Fruit fly (Drosophila melanogaster) whole organism, prepupa: ENCODE data around the gene Snap24.

ENCODE experiments used
- Blimp-1 ChIP-seq: fragments of 200-800 bp; sonication (Bioruptor generic); optimal IDR thresholded peaks from 3 replicates; lab custom pipeline; 2017; ENCODE audit warnings: missing biosample characterization, missing genetic modification characterization, mild to moderate bottlenecking, moderate library complexity, missing genetic modification reagents
- CG3919 ChIP-seq: fragments of 200-800 bp; sonication (Bioruptor generic); optimal IDR thresholded peaks from 3 replicates; lab custom pipeline; 2016; ENCODE audit warnings: missing biosample characterization, missing genetic modification characterization
- CG6276 ChIP-seq: fragments of 200-800 bp; sonication (Bioruptor generic); optimal IDR thresholded peaks from 2 replicates; lab custom pipeline; 2017; ENCODE audit warnings: missing biosample characterization, mild to moderate bottlenecking, missing genetic modification characterization
- CG6854 ChIP-seq: fragments of 200-800 bp; sonication (Bioruptor generic); optimal IDR thresholded peaks from 2 replicates; lab custom pipeline; 2017; ENCODE audit warnings: missing biosample characterization, mild to moderate bottlenecking, missing genetic modification characterization
- CG8632 ChIP-seq: fragments of 200-800 bp; sonication (Bioruptor generic); optimal IDR thresholded peaks from 3 replicates; lab custom pipeline; 2016; ENCODE audit warnings: missing biosample characterization, missing genetic modification characterization
- fd59A ChIP-seq: fragments of 200-800 bp; sonication (Bioruptor generic); optimal IDR thresholded peaks from 2 replicates; lab custom pipeline; 2017; ENCODE audit warnings: missing biosample characterization, mild to moderate bottlenecking, missing genetic modification characterization, missing genetic modification reagents
- spab ChIP-seq: fragments of 200-800 bp; sonication (Bioruptor generic); optimal IDR thresholded peaks from 2 replicates; lab custom pipeline; 2017; ENCODE audit warnings: missing biosample characterization, mild to moderate bottlenecking, missing genetic modification characterization, missing genetic modification reagents

DNA sequence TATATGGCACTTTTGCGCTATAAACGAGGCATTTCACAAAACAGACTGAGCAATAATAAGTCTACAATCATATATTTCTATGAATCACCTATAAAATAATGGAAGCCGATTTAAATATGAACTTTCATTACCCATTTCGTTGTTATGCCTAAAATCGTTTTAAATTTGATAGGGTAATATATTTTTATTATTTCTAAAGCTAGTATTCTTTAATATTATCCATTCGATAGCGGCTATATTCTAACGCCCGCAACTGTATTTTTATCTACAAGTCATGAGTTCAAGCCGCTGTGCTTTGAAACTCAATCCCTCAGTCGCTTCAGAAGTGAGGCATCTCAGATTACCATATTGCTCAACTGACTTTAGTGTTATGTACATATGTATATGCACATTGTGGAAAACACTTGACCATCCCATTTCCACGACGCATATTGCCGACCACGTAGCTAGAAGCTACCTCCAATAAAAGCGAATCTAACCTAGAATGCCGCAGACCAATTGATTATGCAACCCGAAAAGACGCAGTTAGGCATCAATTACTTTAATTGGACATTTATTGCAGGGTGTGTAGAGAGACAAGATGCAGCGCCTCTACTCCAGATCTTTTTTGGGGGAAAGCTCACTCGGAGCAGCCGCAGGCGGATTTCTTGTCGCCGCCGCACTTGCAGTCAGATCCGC is 20.4 kb upstream of the Snap24 start:
- TF ChIP-seq CG6276 (GFP tag; lab: Kevin White, UChicago) (no peak), CG3919 (no peak), fd59A (GFP tag; lab: Kevin White, UChicago) (no peak), CG6854 (no peak), Blimp-1 (GFP tag; lab: Kevin White, UChicago) (no peak), spab (GFP tag; lab: Kevin White, UChicago) (no peak), CG8632 (no peak)
